Worm (Caenorhabditis elegans) whole organism, L4 larva: ENCODE measurements around the gene pbo-4.
A peak's percentile ranks its signal among the peaks of the same experiment; 100 is the strongest.

Experiments
- D1046.2 ChIP-seq: fragments of 200-800 bp; sonication (Bioruptor generic); IDR thresholded peaks from 2 replicates; pipeline ENCODE4 v1.3.6; 2022; ENCODE audit warnings: missing genetic modification characterization, missing compliant biosample characterization
- F10B5.3 ChIP-seq: sonication (generic microtip); optimal IDR thresholded peaks from 2 replicates; lab custom pipeline; 2016; ENCODE audit warnings: mild to moderate bottlenecking, missing genetic modification characterization, missing compliant biosample characterization
- T20F7.1 ChIP-seq: fragments of 200-800 bp; sonication (Bioruptor generic); optimal IDR thresholded peaks from 2 replicates; lab custom pipeline; 2018; ENCODE audit warnings: mild to moderate bottlenecking, missing genetic modification characterization, missing compliant biosample characterization
- aha-1 ChIP-seq: fragments of 150-350 bp; peaks from one replicate; lab custom pipeline; 2014; ENCODE audit warnings: missing biosample characterization, missing genetic modification characterization
- arid-1 ChIP-seq: fragments of 200-800 bp; sonication (Bioruptor generic); conservative IDR thresholded peaks from 2 replicates; pipeline ENCODE4 v1.3.6; 2022; ENCODE audit warnings: missing genetic modification reagents, missing genetic modification characterization, missing compliant biosample characterization
- attf-4 ChIP-seq: sonication (generic microtip); optimal IDR thresholded peaks from 3 replicates; lab custom pipeline; 2017; ENCODE audit warnings: missing biosample characterization, missing genetic modification characterization
- ceh-20 ChIP-seq: fragments of 200-800 bp; sonication (Bioruptor generic); IDR thresholded peaks from 2 replicates; pipeline ENCODE4 v1.3.6; 2022; ENCODE audit warnings: missing genetic modification reagents, missing genetic modification characterization, missing compliant biosample characterization
- ceh-28 ChIP-seq: fragments of 150-350 bp; optimal IDR thresholded peaks from 2 replicates; lab custom pipeline; 2014; ENCODE audit warnings: missing biosample characterization, missing genetic modification reagents, missing genetic modification characterization
- ceh-32 ChIP-seq: sonication (generic microtip); optimal IDR thresholded peaks from 2 replicates; lab custom pipeline; 2016; ENCODE audit warnings: mild to moderate bottlenecking, missing genetic modification characterization, missing compliant biosample characterization; ENCODE audit not compliant: poor library complexity
- ceh-44 ChIP-seq: fragments of 200-800 bp; sonication (Bioruptor generic); IDR thresholded peaks from 2 replicates; pipeline ENCODE4 v1.3.6; 2022; ENCODE audit warnings: missing genetic modification reagents, missing genetic modification characterization, missing compliant biosample characterization
- ces-1 ChIP-seq: fragments of 150-350 bp; sonication (generic microtip); optimal IDR thresholded peaks from 4 replicates; lab custom pipeline; 2014; ENCODE audit warnings: missing biosample characterization, missing genetic modification reagents, missing genetic modification characterization
- daf-16 ChIP-seq, 3 experiments: sonication (generic microtip); optimal IDR thresholded peaks; 2 replicates each; lab custom pipeline; 2016 to 2017; ENCODE audit warnings: missing genetic modification characterization in 3 of 3, missing genetic modification reagents in 3 of 3, mild to moderate bottlenecking in 2 of 3, missing compliant biosample characterization in 2 of 3, missing biosample characterization in 1 of 3, moderate library complexity in 1 of 3
- daf-19 ChIP-seq: fragments of 200-800 bp; sonication (Bioruptor generic); conservative IDR thresholded peaks from 2 replicates; pipeline ENCODE4 v1.3.6; 2022; ENCODE audit warnings: missing genetic modification characterization, missing compliant biosample characterization
- daf-8 ChIP-seq: fragments of 200-800 bp; sonication (Bioruptor generic); IDR thresholded peaks from 2 replicates; pipeline ENCODE4 v1.3.6; 2022; ENCODE audit warnings: missing genetic modification characterization, missing compliant biosample characterization
- dmd-6 ChIP-seq: fragments of 200-800 bp; sonication (Bioruptor generic); IDR thresholded peaks from 2 replicates; pipeline ENCODE4 v1.3.6; 2022; ENCODE audit warnings: missing genetic modification reagents, missing genetic modification characterization, missing compliant biosample characterization
- dmd-9 ChIP-seq: fragments of 200-800 bp; sonication (Bioruptor generic); IDR thresholded peaks from 2 replicates; pipeline ENCODE4 v1.3.6; 2022; ENCODE audit warnings: missing genetic modification reagents, missing genetic modification characterization, missing compliant biosample characterization
- dve-1 ChIP-seq: sonication (generic microtip); optimal IDR thresholded peaks from 2 replicates; lab custom pipeline; 2017; ENCODE audit warnings: antibody characterized with exemption, mild to moderate bottlenecking, missing genetic modification characterization, missing compliant biosample characterization; ENCODE audit not compliant: insufficient read depth
- fkh-10 ChIP-seq: fragments of 150-350 bp; optimal IDR thresholded peaks from 2 replicates; lab custom pipeline; 2014; ENCODE audit warnings: missing biosample characterization, missing genetic modification reagents, missing genetic modification characterization
- hlh-11 ChIP-seq: fragments of 200-800 bp; sonication (Bioruptor generic); optimal IDR thresholded peaks from 2 replicates; lab custom pipeline; 2018; ENCODE audit warnings: mild to moderate bottlenecking, missing genetic modification characterization, missing compliant biosample characterization
- jun-1 ChIP-seq: fragments of 150-350 bp; optimal IDR thresholded peaks from 2 replicates; lab custom pipeline; 2014; ENCODE audit warnings: missing biosample characterization, missing genetic modification reagents, missing genetic modification characterization
- lir-3 ChIP-seq: sonication (generic microtip); optimal IDR thresholded peaks from 2 replicates; lab custom pipeline; 2016; ENCODE audit warnings: mild to moderate bottlenecking, missing genetic modification characterization, missing compliant biosample characterization
- lsy-2 ChIP-seq, 2 experiments: fragments of 150-350 bp in 1 of 2; sonication (generic microtip) in 1 of 2; optimal IDR thresholded peaks; 2 replicates each; lab custom pipeline; 2014 to 2017; ENCODE audit warnings: missing biosample characterization in 2 of 2, missing genetic modification characterization in 2 of 2
- mdl-1 ChIP-seq, 2 experiments: fragments of 150-350 bp in 1 of 2; sonication (generic microtip) in 1 of 2; optimal IDR thresholded peaks; 2 replicates each; lab custom pipeline; 2014 to 2017; ENCODE audit warnings: missing biosample characterization in 2 of 2, missing genetic modification characterization in 2 of 2
- mdt-29 ChIP-seq: fragments of 200-800 bp; sonication (Bioruptor generic); IDR thresholded peaks from 2 replicates; pipeline ENCODE4 v1.3.6; 2022; ENCODE audit warnings: missing genetic modification reagents, missing genetic modification characterization, missing compliant biosample characterization
- mxl-2 ChIP-seq: fragments of 200-800 bp; sonication (Bioruptor generic); conservative IDR thresholded peaks from 2 replicates; pipeline ENCODE4 v1.3.6; 2022; ENCODE audit warnings: missing genetic modification reagents, missing genetic modification characterization, missing compliant biosample characterization
- nhr-25 ChIP-seq: sonication (generic microtip); optimal IDR thresholded peaks from 2 replicates; lab custom pipeline; 2017; ENCODE audit warnings: missing genetic modification characterization, mild to moderate bottlenecking, missing compliant biosample characterization, antibody characterized with exemption, moderate library complexity, borderline replicate concordance; ENCODE audit not compliant: insufficient read depth
- nhr-48 ChIP-seq: sonication (generic microtip); optimal IDR thresholded peaks from 2 replicates; lab custom pipeline; 2016; ENCODE audit warnings: mild to moderate bottlenecking, missing genetic modification characterization, missing compliant biosample characterization
- rbr-2 ChIP-seq: sonication (generic microtip); optimal IDR thresholded peaks from 2 replicates; lab custom pipeline; 2016; ENCODE audit warnings: missing genotype, missing genetic modification characterization, missing compliant biosample characterization
- saeg-2 ChIP-seq: fragments of 200-800 bp; sonication (Bioruptor generic); IDR thresholded peaks from 2 replicates; pipeline ENCODE4 v1.3.6; 2022; ENCODE audit warnings: missing genetic modification reagents, missing genetic modification characterization, missing compliant biosample characterization
- skn-1 ChIP-seq: fragments of 150-350 bp; optimal IDR thresholded peaks from 2 replicates; lab custom pipeline; 2014; ENCODE audit warnings: missing biosample characterization, missing genetic modification characterization
- spr-1 ChIP-seq: sonication (generic microtip); optimal IDR thresholded peaks from 2 replicates; lab custom pipeline; 2016; ENCODE audit warnings: mild to moderate bottlenecking, missing genetic modification characterization, missing compliant biosample characterization
- spr-3 ChIP-seq: fragments of 200-800 bp; sonication (Bioruptor generic); optimal IDR thresholded peaks from 2 replicates; lab custom pipeline; 2018; ENCODE audit warnings: mild to moderate bottlenecking, missing genetic modification characterization, missing compliant biosample characterization
- tag-97 ChIP-seq: fragments of 200-800 bp; sonication (Bioruptor generic); IDR thresholded peaks from 2 replicates; pipeline ENCODE4 v1.3.6; 2022; ENCODE audit warnings: missing genetic modification characterization, missing compliant biosample characterization
- unc-130 ChIP-seq: sonication (generic microtip); optimal IDR thresholded peaks from 2 replicates; lab custom pipeline; 2016; ENCODE audit warnings: missing genetic modification reagents, missing genetic modification characterization, missing compliant biosample characterization
- unc-39 ChIP-seq: sonication (generic microtip); optimal IDR thresholded peaks from 2 replicates; lab custom pipeline; 2017; ENCODE audit warnings: missing biosample characterization, missing genetic modification characterization
- zag-1 ChIP-seq: fragments of 150-350 bp; optimal IDR thresholded peaks from 2 replicates; lab custom pipeline; 2014; ENCODE audit warnings: missing biosample characterization, missing genetic modification characterization
- zfp-2 ChIP-seq: sonication (generic microtip); optimal IDR thresholded peaks from 2 replicates; lab custom pipeline; 2016; ENCODE audit warnings: mild to moderate bottlenecking, missing genetic modification characterization, missing compliant biosample characterization
- zfp-3 ChIP-seq: fragments of 200-800 bp; sonication (Bioruptor generic); conservative IDR thresholded peaks from 2 replicates; pipeline ENCODE4 v1.3.6; 2022; ENCODE audit warnings: missing genetic modification reagents, missing genetic modification characterization, missing compliant biosample characterization
- zip-2 ChIP-seq: fragments of 150-350 bp; optimal IDR thresholded peaks from 2 replicates; lab custom pipeline; 2014; ENCODE audit warnings: missing biosample characterization, missing genetic modification characterization

The pbo-4 gene

ce11 chrX:10932087-10932486, 21.8 kb upstream of the pbo-4 start:
- TF ChIP-seq saeg-2, result no peak
- no peak for TF ChIP-seq mdl-1 (tag; optimal IDR thresholded peaks at IDR 0.05; lab: Kevin White, UChicago)
- no peak for TF ChIP-seq jun-1
- no peak for TF ChIP-seq tag-97
- no peak for TF ChIP-seq zfp-3 (GFP tag; lab: Robert Waterston, UW)
- TF ChIP-seq skn-1, result no peak
- TF ChIP-seq daf-8, result no peak
- TF ChIP-seq zag-1 (tag; lab: Kevin White, UChicago), result no peak
- TF ChIP-seq fkh-10 (GFP tag; lab: Kevin White, UChicago), result no peak
- no peak for TF ChIP-seq dmd-6 (GFP tag; lab: Robert Waterston, UW)
- TF ChIP-seq rbr-2, result no peak
- no peak for TF ChIP-seq ceh-32 (tag; lab: Kevin White, UChicago)
- no peak for TF ChIP-seq ceh-20 (GFP tag; lab: Robert Waterston, UW)
- TF ChIP-seq F10B5.3 (tag; lab: Kevin White, UChicago), result no peak
- no peak for TF ChIP-seq lsy-2 (tag; optimal IDR thresholded peaks at IDR 0.05; lab: Kevin White, UChicago)
- TF ChIP-seq ces-1 (GFP tag; lab: Kevin White, UChicago), result no peak
- TF ChIP-seq, all 104 proteins: peak for 0

DNA sequence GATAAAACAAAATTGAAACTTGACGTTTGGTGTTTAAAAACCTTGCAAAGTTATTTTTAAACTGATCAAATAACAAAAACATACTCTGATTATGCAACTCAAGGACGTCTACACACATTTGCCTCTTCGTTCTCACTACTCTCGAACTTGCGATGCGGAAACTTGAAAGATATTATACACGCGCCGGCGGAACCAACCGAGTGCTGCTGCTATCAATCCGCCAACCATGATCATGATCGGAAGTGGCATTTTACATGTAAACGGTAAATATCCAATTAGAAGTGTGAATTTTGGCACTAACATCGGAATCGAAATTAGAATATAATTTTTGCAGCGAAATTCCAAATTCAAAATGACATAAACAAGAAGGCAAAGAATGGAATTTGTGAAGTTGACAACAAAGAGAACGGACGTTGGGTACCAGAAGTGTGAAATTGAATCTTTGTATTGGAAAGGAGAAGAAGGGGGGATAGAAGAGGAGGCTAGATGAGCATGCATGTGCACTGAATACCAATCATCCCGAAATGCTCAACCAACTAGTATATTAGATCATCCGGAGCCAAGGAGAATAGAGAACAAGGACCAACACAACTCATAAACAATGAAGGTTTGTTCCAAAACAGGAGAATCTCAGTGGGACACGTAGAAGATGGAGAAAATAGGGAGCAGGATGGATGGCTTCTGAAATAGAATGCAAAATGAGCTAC, 20.5 kb upstream of the pbo-4 start:
- TF ChIP-seq spr-3 (GFP tag; lab: Kevin White, UChicago) (no peak), spr-1 (tag; lab: Kevin White, UChicago) (no peak), jun-1 (no peak), T20F7.1 (GFP tag; lab: Kevin White, UChicago) (no peak), unc-130 (GFP tag; lab: Kevin White, UChicago) (no peak), daf-19 (GFP tag; lab: Robert Waterston, UW) (no peak), F10B5.3 (tag; lab: Kevin White, UChicago) (no peak), zfp-2 (tag; lab: Kevin White, UChicago) (no peak)

ce11 chrX:10941255-10941654, 12.7 kb upstream of the pbo-4 start, which contains the start of gene pho-7:
Gene pho-7 (minus strand): TSS chrX:10941355.
- TF ChIP-seq daf-16 (GFP tag; optimal IDR thresholded peaks at IDR 0.05; lab: Kevin White, UChicago) (no peak), daf-16 (tag; optimal IDR thresholded peaks at IDR 0.05; lab: Kevin White, UChicago) (no peak), aha-1 (tag; lab: Kevin White, UChicago) (peak; percentile 84)

DNA sequence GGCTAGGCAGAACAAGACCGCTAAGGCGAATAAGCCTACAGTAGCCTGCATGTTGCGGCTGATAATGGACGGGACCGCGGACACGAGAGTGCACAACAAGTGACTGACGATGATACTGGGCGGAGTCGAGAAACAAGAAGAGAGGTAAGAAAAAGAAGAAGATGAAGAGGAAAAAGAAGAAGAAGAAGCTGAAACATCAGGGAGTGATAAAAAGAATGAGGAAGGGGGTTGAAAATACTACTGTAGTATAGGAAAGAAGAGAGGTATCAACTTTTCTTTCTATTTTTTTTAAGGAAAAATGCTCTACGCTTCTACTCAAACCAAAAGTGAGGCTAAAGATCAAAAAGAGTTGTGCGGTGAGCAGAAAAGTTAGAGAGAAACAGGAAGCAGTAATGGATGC, 5.1 kb upstream of the pbo-4 start, which contains the start of gene T21B6.3:
T21B6.3 (minus strand) TSS at position 101 of the 400 bp plus-strand sequence.
- TF ChIP-seq zip-2 (tag; lab: Kevin White, UChicago), result no peak
- TF ChIP-seq dve-1 (tag; lab: Kevin White, UChicago), result no peak
- no peak for TF ChIP-seq zag-1 (tag; lab: Kevin White, UChicago)
- no peak for TF ChIP-seq attf-4 (tag; lab: Kevin White, UChicago)
- TF ChIP-seq unc-39 (tag; lab: Kevin White, UChicago), result no peak
- no peak for TF ChIP-seq ceh-28 (tag; lab: Kevin White, UChicago)
- TF ChIP-seq lir-3 (tag; lab: Kevin White, UChicago), result no peak
- TF ChIP-seq nhr-48 (tag; lab: Kevin White, UChicago), result no peak
- no peak for TF ChIP-seq arid-1
- TF ChIP-seq D1046.2, result no peak
- no peak for TF ChIP-seq ceh-44 (GFP tag; lab: Robert Waterston, UW)
- no peak for TF ChIP-seq mdt-29
- no peak for TF ChIP-seq mxl-2 (GFP tag; lab: Robert Waterston, UW)
- no peak for TF ChIP-seq dmd-9 (GFP tag; lab: Robert Waterston, UW)
- no peak for TF ChIP-seq nhr-25 (tag; lab: Kevin White, UChicago)
- no peak for TF ChIP-seq hlh-11 (tag; lab: Kevin White, UChicago)
- TF ChIP-seq, all 104 proteins: peak for 0
